Fruit fly (Drosophila melanogaster): Measurements from ENCODE around the gene tzn.

Gene tzn

dm6 chr3L:20837040-20837830 lies 38.8 kb downstream of the tzn start, which contains the start of gene CG13255 (continued):
- TF ChIP-seq gfzf (GFP tag; optimal IDR thresholded peaks at IDR 0.05): no peak
- no peak for TF ChIP-seq Abd-B (GFP tag; optimal IDR thresholded peaks at IDR 0.05)
- TF ChIP-seq Hmr (GFP tag; optimal IDR thresholded peaks at IDR 0.05): peak; percentile 70
- peak; percentile 5 for TF ChIP-seq Jarid2 (GFP tag; optimal IDR thresholded peaks at IDR 0.05)
- TF ChIP-seq h (optimal IDR thresholded peaks at IDR 0.05): no peak
- TF ChIP-seq fd96Cb (tag; optimal IDR thresholded peaks at IDR 0.05): peak; percentile 2
- TF ChIP-seq salm (tag; optimal IDR thresholded peaks at IDR 0.05): no peak
- no peak for TF ChIP-seq CG10565 (GFP tag; optimal IDR thresholded peaks at IDR 0.05)
- peak; percentile 35 for TF ChIP-seq HmgZ (tag; optimal IDR thresholded peaks at IDR 0.05)
- TF ChIP-seq row (GFP tag; IDR thresholded peaks at IDR 0.05): peak; percentile 63
- no peak for TF ChIP-seq pan (optimal IDR thresholded peaks at IDR 0.05)
- peak in 1 of 2 experiments; percentile 14 for TF ChIP-seq pan (GFP tag; optimal IDR thresholded peaks at IDR 0.05 in 1 of 2, IDR thresholded peaks at IDR 0.05 in 1 of 2)
- no peak for TF ChIP-seq CG4328 (GFP tag; optimal IDR thresholded peaks at IDR 0.05)
- TF ChIP-seq chm (GFP tag; IDR thresholded peaks at IDR 0.05): no peak
- TF ChIP-seq MBD-R2 (GFP tag; IDR thresholded peaks at IDR 0.05): no peak
- TF ChIP-seq CG12071 (GFP tag; optimal IDR thresholded peaks at IDR 0.05): no peak
- TF ChIP-seq gem (tag; optimal IDR thresholded peaks at IDR 0.05): peak; percentile 66
- no peak for TF ChIP-seq ERR (GFP tag; optimal IDR thresholded peaks at IDR 0.05)
- peak; percentile 53 for TF ChIP-seq CG7839 (tag; optimal IDR thresholded peaks at IDR 0.05)
- TF ChIP-seq bowl (GFP tag; IDR thresholded peaks at IDR 0.05): no peak
- TF ChIP-seq CG7963 (GFP tag; IDR thresholded peaks at IDR 0.05; ENCODE audit: partially characterized antibody): no peak
- TF ChIP-seq seq (GFP tag; IDR thresholded peaks at IDR 0.05): no peak
- TF ChIP-seq E2f2 (GFP tag; IDR thresholded peaks at IDR 0.05): no peak
- no peak for TF ChIP-seq gcm2 (GFP tag; optimal IDR thresholded peaks at IDR 0.05)
- TF ChIP-seq CG13296 (GFP tag; optimal IDR thresholded peaks at IDR 0.05): no peak
- TF ChIP-seq shn (GFP tag; optimal IDR thresholded peaks at IDR 0.05): peak; percentile 1
- TF ChIP-seq CG9215 (GFP tag; IDR thresholded peaks at IDR 0.05): peak; percentile 36; the same call in 1 of the 2 replicates
- TF ChIP-seq CG12769 (tag; optimal IDR thresholded peaks at IDR 0.05): no peak
- no peak for TF ChIP-seq CG17912 (GFP tag; optimal IDR thresholded peaks at IDR 0.05)
- peak; percentile 21 for TF ChIP-seq Xbp1 (GFP tag; optimal IDR thresholded peaks at IDR 0.05)
- TF ChIP-seq CG2712 (tag; optimal IDR thresholded peaks at IDR 0.05): peak; percentile 3
- TF ChIP-seq CG11696 (GFP tag; IDR thresholded peaks at IDR 0.05): no peak
- peak; percentile 0 for TF ChIP-seq Ssrp (tag; optimal IDR thresholded peaks at IDR 0.05)
- peak; percentile 42 for TF ChIP-seq CG12391 (tag; optimal IDR thresholded peaks at IDR 0.05)
- no peak for TF ChIP-seq Elba2 (GFP tag; optimal IDR thresholded peaks at IDR 0.05)
- peak; percentile 78 for TF ChIP-seq cwo (GFP tag; optimal IDR thresholded peaks at IDR 0.05)
- peak; percentile 53 for TF ChIP-seq pho (GFP tag; optimal IDR thresholded peaks at IDR 0.05)
- TF ChIP-seq pita (GFP tag; optimal IDR thresholded peaks at IDR 0.05): no peak
- TF ChIP-seq B-H1 (GFP tag; IDR thresholded peaks at IDR 0.05): no peak
- no peak for TF ChIP-seq CG3995 (GFP tag; optimal IDR thresholded peaks at IDR 0.05)
- TF ChIP-seq Adf1 (GFP tag; IDR thresholded peaks at IDR 0.05): peak; percentile 10; the same call in 1 of the 2 replicates
- peak; percentile 52 for TF ChIP-seq lab (GFP tag; optimal IDR thresholded peaks at IDR 0.05)
- peak; percentile 14 for TF ChIP-seq az2 (GFP tag; optimal IDR thresholded peaks at IDR 0.05)
- peak; percentile 82 for TF ChIP-seq CG2120 (GFP tag; optimal IDR thresholded peaks at IDR 0.05)
- TF ChIP-seq CG1647 (GFP tag; optimal IDR thresholded peaks at IDR 0.05): no peak
- TF ChIP-seq dimm (GFP tag; IDR thresholded peaks at IDR 0.05): no peak
- TF ChIP-seq nom (GFP tag; optimal IDR thresholded peaks at IDR 0.05): no peak
- no peak for TF ChIP-seq Deaf1 (tag; optimal IDR thresholded peaks at IDR 0.05)
- no peak for TF ChIP-seq CG2129 (GFP tag; IDR thresholded peaks at IDR 0.05; ENCODE audit: partially characterized antibody)
